Worm (Caenorhabditis elegans): ENCODE results near the gene cic-1.

DNA sequence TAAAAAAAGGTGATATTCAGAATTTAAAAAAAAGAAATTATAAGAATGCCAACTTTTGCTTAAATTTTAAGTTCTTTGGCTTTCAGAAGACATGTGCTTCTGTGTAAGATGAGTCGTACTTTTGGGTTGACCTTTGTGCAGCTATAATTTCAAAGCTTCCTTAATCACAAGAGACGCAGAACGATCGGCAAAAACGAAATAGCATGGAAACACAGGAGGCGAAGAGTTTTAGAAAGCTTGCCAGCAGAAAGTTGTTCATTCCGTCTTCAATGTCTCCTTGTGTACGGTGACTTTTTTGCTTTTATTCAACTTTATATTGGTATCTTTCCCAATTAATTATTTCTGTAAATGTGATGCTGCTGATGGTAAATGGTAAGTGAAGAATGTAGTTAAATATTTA is 31.9 kb upstream of the cic-1 start:
- peak; percentile 14 for TF ChIP-seq duxl-1 (tag; optimal IDR thresholded peaks at IDR 0.05; ENCODE audit: poor library complexity)
- TF ChIP-seq nhr-237 (tag; optimal IDR thresholded peaks at IDR 0.05) = no peak
